Worm (Caenorhabditis elegans) whole organism, L4 larva: ENCODE measurements around the gene acs-3.

Experiments used
- dmd-6 ChIP-seq: fragments of 200-800 bp; sonication (Bioruptor generic); IDR thresholded peaks from 2 replicates; pipeline ENCODE4 v1.3.6; 2022; ENCODE audit warnings: missing genetic modification reagents, missing genetic modification characterization, missing compliant biosample characterization
- dpl-1 ChIP-seq: fragments of 150-350 bp; optimal IDR thresholded peaks from 2 replicates; lab custom pipeline; 2014; ENCODE audit warnings: missing biosample characterization, missing genetic modification reagents, missing genetic modification characterization
- nhr-11 ChIP-seq: fragments of 150-350 bp; optimal IDR thresholded peaks from 2 replicates; lab custom pipeline; 2014; ENCODE audit warnings: missing biosample characterization, missing genetic modification characterization
- spr-3 ChIP-seq: fragments of 200-800 bp; sonication (Bioruptor generic); optimal IDR thresholded peaks from 2 replicates; lab custom pipeline; 2018; ENCODE audit warnings: mild to moderate bottlenecking, missing genetic modification characterization, missing compliant biosample characterization
- tra-1 ChIP-seq: fragments of 200-800 bp; sonication (Bioruptor generic); IDR thresholded peaks from 2 replicates; pipeline ENCODE4 v1.3.6; 2022; ENCODE audit warnings: missing genetic modification reagents, missing genetic modification characterization, missing compliant biosample characterization

ce11 chrV:1957110-1957509, 12.2 kb upstream of the acs-3 start, which contains the start of gene fipr-25:
- TF ChIP-seq nhr-11 (tag; lab: Kevin White, UChicago) (no peak), tra-1 (GFP tag; lab: Robert Waterston, UW) (no peak), spr-3 (GFP tag; lab: Kevin White, UChicago) (no peak), dmd-6 (no peak), dpl-1 (GFP tag; lab: Kevin White, UChicago) (no peak)
